Worm (Caenorhabditis elegans): ENCODE measurements around the gene F45D3.3.

The F45D3.3 gene

ce11 chrV:12530129-12530528 lies 20.1 kb downstream of the F45D3.3 start (continued):
- no peak for TF ChIP-seq F16B12.6 (tag; optimal IDR thresholded peaks at IDR 0.05)
- peak; percentile 20 for TF ChIP-seq tbx-2 (tag; optimal IDR thresholded peaks at IDR 0.05)
- no peak for TF ChIP-seq tlp-1 (tag; optimal IDR thresholded peaks at IDR 0.05)
- peak; percentile 16 for TF ChIP-seq fkh-8 (tag; optimal IDR thresholded peaks at IDR 0.05)
- TF ChIP-seq efl-1 (optimal IDR thresholded peaks at IDR 0.05): no peak
- peak in 1 of 2 experiments; percentile 87 for TF ChIP-seq efl-1 (GFP tag; optimal IDR thresholded peaks at IDR 0.05 in 1 of 2)

ce11 chrV:12528919-12529318 lies 21.3 kb downstream of the F45D3.3 start:
- TF ChIP-seq pag-3 (tag; optimal IDR thresholded peaks at IDR 0.05; ENCODE audit: borderline replicate concordance, insufficient read depth) (peak; percentile 88), ceh-63 (GFP tag; optimal IDR thresholded peaks at IDR 0.05) (no peak), pax-3 (tag; optimal IDR thresholded peaks at IDR 0.05) (no peak), nhr-237 (tag; optimal IDR thresholded peaks at IDR 0.05) (peak; percentile 27), ama-1 (optimal IDR thresholded peaks at IDR 0.05) (no peak), lin-13 (GFP tag; optimal IDR thresholded peaks at IDR 0.05) (peak; percentile 26), C04F5.9 (tag; optimal IDR thresholded peaks at IDR 0.05) (no peak), unc-98 (GFP tag; IDR thresholded peaks at IDR 0.05) (no peak), aly-2 (tag; optimal IDR thresholded peaks at IDR 0.05) (no peak), ceh-88 (GFP tag; IDR thresholded peaks at IDR 0.05) (no peak), pqm-1 (tag; optimal IDR thresholded peaks at IDR 0.05) (no peak), nhr-77 (tag; optimal IDR thresholded peaks at IDR 0.05) (peak; percentile 32), efl-3 (GFP tag; optimal IDR thresholded peaks at IDR 0.05) (no peak), snpc-4 (tag; optimal IDR thresholded peaks at IDR 0.05) (no peak), nhr-12 (tag; optimal IDR thresholded peaks at IDR 0.05) (no peak), fkh-4 (tag; optimal IDR thresholded peaks at IDR 0.05; ENCODE audit: borderline replicate concordance) (no peak), nhr-19 (GFP tag; conservative IDR thresholded peaks at IDR 0.05) (peak; percentile 43), grh-1 (GFP tag; IDR thresholded peaks at IDR 0.05) (0 out of 2 replicates have a peak, but pooled peaks have one; percentile 26), xbp-1 (tag; optimal IDR thresholded peaks at IDR 0.05) (peak; percentile 26), fkh-8 (tag; optimal IDR thresholded peaks at IDR 0.05) (peak; percentile 12), swsn-7 (tag; optimal IDR thresholded peaks at IDR 0.05) (peak; percentile 39), unc-30 (tag; optimal IDR thresholded peaks at IDR 0.05) (no peak), lin-39 (tag; optimal IDR thresholded peaks at IDR 0.05) (no peak), nhr-90 (tag; optimal IDR thresholded peaks at IDR 0.05; ENCODE audit: poor library complexity) (no peak), mef-2 (tag; optimal IDR thresholded peaks at IDR 0.05) (peak; percentile 25), lin-35 (GFP tag; optimal IDR thresholded peaks at IDR 0.05) (peak in 1 of 2 experiments; percentile 31), nhr-71 (tag; optimal IDR thresholded peaks at IDR 0.05) (peak; percentile 77), lin-14 (GFP tag; optimal IDR thresholded peaks at IDR 0.05) (peak; percentile 90), vab-15 (tag; optimal IDR thresholded peaks at IDR 0.05) (no peak), lir-3 (tag; optimal IDR thresholded peaks at IDR 0.05; ENCODE audit: poor library complexity) (no peak), irx-1 (tag; optimal IDR thresholded peaks at IDR 0.05) (no peak), snu-23 (GFP tag; optimal IDR thresholded peaks at IDR 0.05) (peak; percentile 69), hlh-4 (tag; optimal IDR thresholded peaks at IDR 0.05) (no peak), fkh-10 (GFP tag; optimal IDR thresholded peaks at IDR 0.05) (peak; percentile 6), ceh-8 (GFP tag; optimal IDR thresholded peaks at IDR 0.05) (no peak), nhr-11 (tag; optimal IDR thresholded peaks at IDR 0.05) (no peak), C34B4.2 (tag; optimal IDR thresholded peaks at IDR 0.05) (no peak), nhr-47 (tag; optimal IDR thresholded peaks at IDR 0.05) (peak; percentile 54), ceh-82 (tag; optimal IDR thresholded peaks at IDR 0.05) (peak in 1 of 3 experiments; percentile 48), elt-2 (tag; optimal IDR thresholded peaks at IDR 0.05) (peak; percentile 13), isw-1 (GFP tag; IDR thresholded peaks at IDR 0.05) (peak; percentile 7; the same call in 1 of the 2 replicates), mab-9 (GFP tag; IDR thresholded peaks at IDR 0.05) (no peak), egl-27 (tag; optimal IDR thresholded peaks at IDR 0.05) (peak in 1 of 2 experiments; percentile 65), skn-1 (tag; optimal IDR thresholded peaks at IDR 0.05) (no peak), ceh-90 (tag; optimal IDR thresholded peaks at IDR 0.05) (no peak), blmp-1 (tag; optimal IDR thresholded peaks at IDR 0.05) (peak; percentile 9), tlp-1 (tag; optimal IDR thresholded peaks at IDR 0.05) (no peak), lsy-2 (tag; optimal IDR thresholded peaks at IDR 0.05) (peak; percentile 60 to 70)

Measured in whole organism, L1 larva.